Worm (Caenorhabditis elegans): ENCODE data around the gene C34F6.7.

- no peak for TF ChIP-seq F49E8.2 (tag; optimal IDR thresholded peaks at IDR 0.05; ENCODE audit: borderline replicate concordance)
- no peak for TF ChIP-seq lin-13 (GFP tag; optimal IDR thresholded peaks at IDR 0.05)
- no peak for TF ChIP-seq ceh-32 (tag; optimal IDR thresholded peaks at IDR 0.05; ENCODE audit: poor library complexity)
- no peak for TF ChIP-seq egl-43 (GFP tag; IDR thresholded peaks at IDR 0.05)
- no peak for TF ChIP-seq fos-1 (tag; optimal IDR thresholded peaks at IDR 0.05)
- TF ChIP-seq hlh-11 (tag; optimal IDR thresholded peaks at IDR 0.05) = no peak
- no peak for TF ChIP-seq mes-2 (tag; optimal IDR thresholded peaks at IDR 0.05; ENCODE audit: poor library complexity, severe bottlenecking)
- TF ChIP-seq mep-1 (tag; optimal IDR thresholded peaks at IDR 0.05) = no peak
- no peak for TF ChIP-seq dmd-6 (GFP tag; IDR thresholded peaks at IDR 0.05)
- TF ChIP-seq ceh-28 (tag; optimal IDR thresholded peaks at IDR 0.05) = no peak
- no peak for TF ChIP-seq ama-1 (optimal IDR thresholded peaks at IDR 0.05)
Measured at ce11 chrX:11199155-11199554, 16.1 kb downstream of the C34F6.7 start, which contains the start of gene col-178.

Data from whole organism, L4 larva.